ENCODE assay signal across 1 fruit fly cellular context in genomic region chrX:4113698-4114216, dm6.
TF ChIP-seq lines count a peak whose summit lies in the region.

dgt4 (plus strand) TSS chrX:4113701.
Nsun2 (minus strand) TSS chrX:4113734.

TF ChIP-seq in whole organism, embryonic, 481 proteins besides CTCF, POLR2A, EP300 and RAD21 (continued from another document and continues in another):
- TF ChIP-seq Bgb (GFP tag; IDR thresholded peaks at IDR 0.05; lab: Robert Waterston, UW; ENCODE audit: partially characterized antibody) (peak; percentile 59), ci (GFP tag; IDR thresholded peaks at IDR 0.05; lab: Robert Waterston, UW) (no peak), salm (tag; optimal IDR thresholded peaks at IDR 0.05; lab: Kevin White, UChicago) (no peak), ase (GFP tag; IDR thresholded peaks at IDR 0.05; lab: Robert Waterston, UW) (no peak), CG17359 (tag; optimal IDR thresholded peaks at IDR 0.05; lab: Kevin White, UChicago) (no peak), oc (tag; optimal IDR thresholded peaks at IDR 0.05; lab: Kevin White, UChicago) (no peak), MBD-R2 (GFP tag; IDR thresholded peaks at IDR 0.05; lab: Robert Waterston, UW) (no peak), CG3726 (GFP tag; IDR thresholded peaks at IDR 0.05; lab: Robert Waterston, UW) (no peak), bsh (GFP tag; optimal IDR thresholded peaks at IDR 0.05; lab: Kevin White, UChicago) (no peak), eve (GFP tag; optimal IDR thresholded peaks at IDR 0.05; lab: Kevin White, UChicago) (no peak), CG15479 (GFP tag; optimal IDR thresholded peaks at IDR 0.05; lab: Kevin White, UChicago) (no peak), CG1603 (tag; optimal IDR thresholded peaks at IDR 0.05; lab: Kevin White, UChicago) (peak; percentile 40), CG15011 (GFP tag; optimal IDR thresholded peaks at IDR 0.05; lab: Kevin White, UChicago) (no peak), CG11398 (GFP tag; optimal IDR thresholded peaks at IDR 0.05; lab: Kevin White, UChicago) (no peak), CG17912 (GFP tag; optimal IDR thresholded peaks at IDR 0.05; lab: Kevin White, UChicago) (no peak), CG32532 (GFP tag; IDR thresholded peaks at IDR 0.05; lab: Robert Waterston, UW) (no peak), lbe (GFP tag; optimal IDR thresholded peaks at IDR 0.05; lab: Kevin White, UChicago) (no peak), zen2 (GFP tag; IDR thresholded peaks at IDR 0.05; lab: Robert Waterston, UW; ENCODE audit: partially characterized antibody) (no peak; the same call in 2 of the 3 replicates), prd (optimal IDR thresholded peaks at IDR 0.05; lab: Kevin White, UChicago) (no peak), prd (GFP tag; IDR thresholded peaks at IDR 0.05; lab: Robert Waterston, UW) (peak; percentile 27; the same call in 1 of the 3 replicates), HmgD (GFP tag; optimal IDR thresholded peaks at IDR 0.05; lab: Kevin White, UChicago) (no peak), CG6175 (GFP tag; IDR thresholded peaks at IDR 0.05; lab: Robert Waterston, UW) (no peak), Usf (GFP tag; optimal IDR thresholded peaks at IDR 0.05; lab: Kevin White, UChicago) (no peak), Six4 (GFP tag; optimal IDR thresholded peaks at IDR 0.05; lab: Kevin White, UChicago) (no peak), emc (GFP tag; optimal IDR thresholded peaks at IDR 0.05; lab: Kevin White, UChicago) (no peak), Bdp1 (GFP tag; optimal IDR thresholded peaks at IDR 0.05; lab: Kevin White, UChicago) (no peak), CG4424 (GFP tag; optimal IDR thresholded peaks at IDR 0.05; lab: Kevin White, UChicago) (peak; percentile 25), scrt (GFP tag; optimal IDR thresholded peaks at IDR 0.05; lab: Kevin White, UChicago) (no peak), fd102C (GFP tag; optimal IDR thresholded peaks at IDR 0.05; lab: Kevin White, UChicago) (no peak), CG9727 (GFP tag; optimal IDR thresholded peaks at IDR 0.05; lab: Kevin White, UChicago) (peak; percentile 18), CG34376 (GFP tag; optimal IDR thresholded peaks at IDR 0.05; lab: Kevin White, UChicago) (no peak), Adf1 (GFP tag; IDR thresholded peaks at IDR 0.05; lab: Robert Waterston, UW) (no peak), tup (GFP tag; optimal IDR thresholded peaks at IDR 0.05; lab: Kevin White, UChicago) (no peak), CG16779 (GFP tag; IDR thresholded peaks at IDR 0.05; lab: Robert Waterston, UW) (no peak), Mes4 (GFP tag; optimal IDR thresholded peaks at IDR 0.05; lab: Kevin White, UChicago) (no peak), HHEX (GFP tag; optimal IDR thresholded peaks at IDR 0.05; lab: Kevin White, UChicago) (no peak), YL-1 (GFP tag; optimal IDR thresholded peaks at IDR 0.05; lab: Kevin White, UChicago) (peak; percentile 49), cas (GFP tag; IDR thresholded peaks at IDR 0.05; lab: Robert Waterston, UW) (no peak), ftz-f1 (GFP tag; optimal IDR thresholded peaks at IDR 0.05; lab: Kevin White, UChicago) (no peak), Max (GFP tag; optimal IDR thresholded peaks at IDR 0.05; lab: Kevin White, UChicago) (peak; percentile 44), sens (GFP tag; lab: Kevin White, UChicago) (peak; percentile 62), CG7786 (GFP tag; optimal IDR thresholded peaks at IDR 0.05; lab: Kevin White, UChicago) (no peak), fd3F (GFP tag; optimal IDR thresholded peaks at IDR 0.05; lab: Kevin White, UChicago) (no peak), CG5245 (GFP tag; optimal IDR thresholded peaks at IDR 0.05; lab: Kevin White, UChicago) (no peak), slp2 (GFP tag; optimal IDR thresholded peaks at IDR 0.05; lab: Kevin White, UChicago) (no peak), CG30020 (tag; optimal IDR thresholded peaks at IDR 0.05; lab: Kevin White, UChicago) (no peak), CG7271 (tag; optimal IDR thresholded peaks at IDR 0.05; lab: Kevin White, UChicago) (no peak), MTF-1 (GFP tag; optimal IDR thresholded peaks at IDR 0.05; lab: Kevin White, UChicago; ENCODE audit: borderline replicate concordance) (no peak), CG1602 (GFP tag; optimal IDR thresholded peaks at IDR 0.05; lab: Kevin White, UChicago) (no peak), PHDP (tag; optimal IDR thresholded peaks at IDR 0.05; lab: Kevin White, UChicago) (no peak), grau (tag; optimal IDR thresholded peaks at IDR 0.05; lab: Kevin White, UChicago) (no peak), CG3847 (GFP tag; IDR thresholded peaks at IDR 0.05; lab: Robert Waterston, UW) (0 out of 2 replicates have a peak, but pooled peaks have one; percentile 29), Hand (GFP tag; optimal IDR thresholded peaks at IDR 0.05; lab: Kevin White, UChicago) (no peak), H2.0 (GFP tag; IDR thresholded peaks at IDR 0.05; lab: Robert Waterston, UW) (no peak), CG12391 (tag; optimal IDR thresholded peaks at IDR 0.05; lab: Kevin White, UChicago) (peak; percentile 21), eyg (GFP tag; optimal IDR thresholded peaks at IDR 0.05; lab: Kevin White, UChicago) (no peak), Hr51 (GFP tag; optimal IDR thresholded peaks at IDR 0.05; lab: Kevin White, UChicago) (no peak), CG6854 (GFP tag; optimal IDR thresholded peaks at IDR 0.05; lab: Kevin White, UChicago) (no peak), C15 (GFP tag; IDR thresholded peaks at IDR 0.05; lab: Robert Waterston, UW) (no peak), sug (tag; optimal IDR thresholded peaks at IDR 0.05; lab: Kevin White, UChicago) (no peak), gsb-n (tag; optimal IDR thresholded peaks at IDR 0.05; lab: Kevin White, UChicago) (no peak), lov (optimal IDR thresholded peaks at IDR 0.05; lab: Kevin White, UChicago) (no peak), lov (GFP tag; IDR thresholded peaks at IDR 0.05; lab: Robert Waterston, UW) (no peak), CG5953 (GFP tag; IDR thresholded peaks at IDR 0.05; lab: Robert Waterston, UW) (no peak), CG18764 (GFP tag; optimal IDR thresholded peaks at IDR 0.05; lab: Kevin White, UChicago) (no peak), Doc3 (GFP tag; IDR thresholded peaks at IDR 0.05; lab: Robert Waterston, UW; ENCODE audit: partially characterized antibody) (0 out of 3 replicates have a peak, but pooled peaks have one; percentile 28), zen (tag; optimal IDR thresholded peaks at IDR 0.05; lab: Kevin White, UChicago) (no peak), bab2 (GFP tag; optimal IDR thresholded peaks at IDR 0.05; lab: Kevin White, UChicago) (peak; percentile 1), Fer1 (GFP tag; optimal IDR thresholded peaks at IDR 0.05; lab: Kevin White, UChicago) (no peak), trem (tag; optimal IDR thresholded peaks at IDR 0.05; lab: Kevin White, UChicago) (peak; percentile 21), CG12104 (GFP tag; optimal IDR thresholded peaks at IDR 0.05; lab: Kevin White, UChicago) (no peak), wdn (GFP tag; IDR thresholded peaks at IDR 0.05; lab: Robert Waterston, UW) (no peak), Vsx1 (GFP tag; optimal IDR thresholded peaks at IDR 0.05; lab: Kevin White, UChicago) (no peak), pan (optimal IDR thresholded peaks at IDR 0.05; lab: Kevin White, UChicago) (no peak), pan (GFP tag; optimal IDR thresholded peaks at IDR 0.05 in 1 of 2, IDR thresholded peaks at IDR 0.05 in 1 of 2) (no peak), CG9932 (GFP tag; IDR thresholded peaks at IDR 0.05; lab: Robert Waterston, UW) (peak; percentile 40; the same call in 1 of the 2 replicates), CG7839 (tag; optimal IDR thresholded peaks at IDR 0.05; lab: Kevin White, UChicago) (no peak), CG33213 (GFP tag; optimal IDR thresholded peaks at IDR 0.05; lab: Kevin White, UChicago) (no peak), odd (GFP tag; optimal IDR thresholded peaks at IDR 0.05; lab: Kevin White, UChicago) (no peak), CG14441 (GFP tag; IDR thresholded peaks at IDR 0.05; lab: Robert Waterston, UW) (no peak), bigmax (GFP tag; optimal IDR thresholded peaks at IDR 0.05; lab: Kevin White, UChicago) (no peak), Deaf1 (tag; optimal IDR thresholded peaks at IDR 0.05; lab: Kevin White, UChicago) (no peak), shn (GFP tag; optimal IDR thresholded peaks at IDR 0.05; lab: Kevin White, UChicago) (no peak), CG14050 (GFP tag; IDR thresholded peaks at IDR 0.05; lab: Robert Waterston, UW) (no peak), klu (GFP tag; IDR thresholded peaks at IDR 0.05; lab: Robert Waterston, UW) (no peak), Hr78 (GFP tag; optimal IDR thresholded peaks at IDR 0.05; lab: Kevin White, UChicago) (no peak), CG32767 (GFP tag; IDR thresholded peaks at IDR 0.05; lab: Robert Waterston, UW) (no peak), Atf6 (GFP tag; IDR thresholded peaks at IDR 0.05; lab: Robert Waterston, UW) (no peak), Asciz (GFP tag; optimal IDR thresholded peaks at IDR 0.05; lab: Kevin White, UChicago) (no peak), CG17802 (tag; optimal IDR thresholded peaks at IDR 0.05; lab: Kevin White, UChicago) (no peak), Hmx (GFP tag; optimal IDR thresholded peaks at IDR 0.05; lab: Kevin White, UChicago) (no peak), CG4328 (GFP tag; optimal IDR thresholded peaks at IDR 0.05; lab: Kevin White, UChicago) (no peak), dmrt99B (tag; optimal IDR thresholded peaks at IDR 0.05; lab: Kevin White, UChicago) (no peak), CG4404 (GFP tag; IDR thresholded peaks at IDR 0.05; lab: Robert Waterston, UW) (no peak), Tbp (GFP tag; optimal IDR thresholded peaks at IDR 0.05; lab: Kevin White, UChicago) (no peak), CG6689 (GFP tag; IDR thresholded peaks at IDR 0.05; lab: Robert Waterston, UW) (no peak), CG17328 (GFP tag; IDR thresholded peaks at IDR 0.05; lab: Robert Waterston, UW) (no peak), Ravus (GFP tag; IDR thresholded peaks at IDR 0.05; lab: Robert Waterston, UW) (no peak), tgo (GFP tag; IDR thresholded peaks at IDR 0.05; lab: Robert Waterston, UW) (no peak), dm (GFP tag; optimal IDR thresholded peaks at IDR 0.05; lab: Kevin White, UChicago) (peak; percentile 64), ssp (GFP tag; IDR thresholded peaks at IDR 0.05; lab: Robert Waterston, UW) (no peak), Stat92E (GFP tag; optimal IDR thresholded peaks at IDR 0.05; lab: Kevin White, UChicago) (no peak), bowl (GFP tag; IDR thresholded peaks at IDR 0.05; lab: Robert Waterston, UW) (no peak), Lpt (GFP tag; optimal IDR thresholded peaks at IDR 0.05; lab: Kevin White, UChicago) (no peak), CG2129 (GFP tag; IDR thresholded peaks at IDR 0.05; lab: Robert Waterston, UW; ENCODE audit: partially characterized antibody) (0 out of 2 replicates have a peak, but pooled peaks have one; percentile 14), repo (GFP tag; optimal IDR thresholded peaks at IDR 0.05; lab: Kevin White, UChicago) (no peak), usp (GFP tag; optimal IDR thresholded peaks at IDR 0.05; lab: Kevin White, UChicago) (no peak), HLH3B (GFP tag; IDR thresholded peaks at IDR 0.05; lab: Robert Waterston, UW) (no peak), HLH54F (GFP tag; optimal IDR thresholded peaks at IDR 0.05; lab: Kevin White, UChicago) (peak; percentile 14), NFAT (GFP tag; IDR thresholded peaks at IDR 0.05; lab: Robert Waterston, UW) (no peak), pho (GFP tag; optimal IDR thresholded peaks at IDR 0.05; lab: Kevin White, UChicago) (no peak), CG13624 (GFP tag; optimal IDR thresholded peaks at IDR 0.05; lab: Kevin White, UChicago) (no peak), gro (GFP tag; optimal IDR thresholded peaks at IDR 0.05; lab: Kevin White, UChicago) (no peak), esg (GFP tag; conservative IDR thresholded peaks at IDR 0.05; lab: Robert Waterston, UW) (no peak), Hmr (GFP tag; optimal IDR thresholded peaks at IDR 0.05; lab: Kevin White, UChicago) (no peak), CG10321 (GFP tag; IDR thresholded peaks at IDR 0.05; lab: Robert Waterston, UW) (no peak), CG17361 (GFP tag; IDR thresholded peaks at IDR 0.05; lab: Robert Waterston, UW) (no peak; the same call in 2 of the 3 replicates), CG17612 (GFP tag; IDR thresholded peaks at IDR 0.05; lab: Robert Waterston, UW) (no peak), kni (GFP tag; optimal IDR thresholded peaks at IDR 0.05; lab: Kevin White, UChicago) (no peak), Atf-2 (GFP tag; optimal IDR thresholded peaks at IDR 0.05; lab: Kevin White, UChicago) (no peak), schlank (tag; optimal IDR thresholded peaks at IDR 0.05; lab: Kevin White, UChicago) (no peak), D19A (tag; optimal IDR thresholded peaks at IDR 0.05; lab: Kevin White, UChicago) (no peak), CG15073 (GFP tag; optimal IDR thresholded peaks at IDR 0.05; lab: Kevin White, UChicago) (no peak), CG30431 (GFP tag; optimal IDR thresholded peaks at IDR 0.05; lab: Kevin White, UChicago) (no peak), lmd (GFP tag; IDR thresholded peaks at IDR 0.05; lab: Robert Waterston, UW) (no peak), nerfin-2 (GFP tag; IDR thresholded peaks at IDR 0.05; lab: Robert Waterston, UW; ENCODE audit: partially characterized antibody) (no peak), CG8944 (GFP tag; optimal IDR thresholded peaks at IDR 0.05; lab: Kevin White, UChicago) (no peak), Xbp1 (GFP tag; optimal IDR thresholded peaks at IDR 0.05; lab: Kevin White, UChicago) (peak; percentile 26), CkIIα-i1 (GFP tag; IDR thresholded peaks at IDR 0.05; lab: Robert Waterston, UW) (no peak), CG30403 (GFP tag; optimal IDR thresholded peaks at IDR 0.05; lab: Kevin White, UChicago) (peak; percentile 36), cg (GFP tag; optimal IDR thresholded peaks at IDR 0.05; lab: Kevin White, UChicago) (no peak), CG13296 (GFP tag; optimal IDR thresholded peaks at IDR 0.05; lab: Kevin White, UChicago) (no peak), CG12769 (tag; optimal IDR thresholded peaks at IDR 0.05; lab: Kevin White, UChicago) (no peak), H15 (GFP tag; IDR thresholded peaks at IDR 0.05; lab: Robert Waterston, UW) (no peak), CG17829 (tag; optimal IDR thresholded peaks at IDR 0.05; lab: Kevin White, UChicago) (no peak), CG18011 (GFP tag; optimal IDR thresholded peaks at IDR 0.05; lab: Kevin White, UChicago) (no peak), CG4707 (GFP tag; optimal IDR thresholded peaks at IDR 0.05; lab: Kevin White, UChicago) (no peak), CG31224 (GFP tag; IDR thresholded peaks at IDR 0.05; lab: Robert Waterston, UW) (no peak), insv (GFP tag; optimal IDR thresholded peaks at IDR 0.05; lab: Kevin White, UChicago) (no peak), Pdp1 (GFP tag; optimal IDR thresholded peaks at IDR 0.05; lab: Kevin White, UChicago) (no peak)
